Fruit fly (Drosophila melanogaster): Measurements from ENCODE around the gene CG42578.

Gene CG42578

DNA sequence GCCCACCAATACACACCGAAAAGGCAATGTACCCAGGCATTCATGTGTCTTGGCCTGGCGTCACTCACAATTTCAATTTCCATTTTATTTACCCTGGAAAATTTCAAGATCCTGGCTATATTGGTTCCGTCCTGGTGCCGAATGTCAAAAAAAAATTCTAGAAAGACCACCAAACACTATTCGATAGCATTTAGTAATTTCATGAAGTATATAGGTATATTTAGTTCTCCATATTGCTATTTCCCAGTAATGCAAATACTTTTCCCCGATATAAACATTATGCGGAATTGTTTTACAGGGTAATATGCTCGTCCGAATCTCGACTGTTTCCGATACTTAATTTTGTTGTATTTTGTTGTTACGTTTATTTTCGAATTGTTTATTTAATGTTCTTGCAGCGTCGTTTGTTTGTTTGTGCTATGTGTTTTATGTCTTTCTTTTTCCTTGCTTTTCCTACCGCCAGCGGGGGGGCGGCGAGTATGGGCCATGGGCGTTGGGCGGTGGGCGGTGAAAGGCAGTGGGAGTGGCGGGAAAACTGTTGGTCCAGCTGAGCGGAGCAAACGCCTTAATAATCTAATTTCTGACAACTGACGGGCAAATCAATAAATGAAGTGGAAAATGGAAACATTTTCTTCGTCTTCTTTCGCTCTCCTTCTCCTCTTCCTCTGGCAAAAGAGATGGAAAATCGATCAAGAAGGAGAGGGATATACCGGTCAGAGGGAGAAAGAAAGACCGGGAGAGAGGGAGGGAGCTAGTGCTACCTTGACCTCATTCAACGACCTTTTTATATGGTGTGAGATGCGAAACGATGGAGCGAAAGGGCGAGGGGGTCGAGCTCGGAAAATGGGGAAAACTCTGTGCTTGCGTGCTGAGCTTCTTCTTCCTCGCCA lies 49.8 kb downstream of the CG42578 start:
- TF ChIP-seq ovo (GFP tag; optimal IDR thresholded peaks at IDR 0.05) (no peak), CG14711 (tag; optimal IDR thresholded peaks at IDR 0.05) (peak; percentile 8), cnc (optimal IDR thresholded peaks at IDR 0.05) (no peak)

Data from whole organism, adult.